Fruit fly (Drosophila melanogaster) S2 (cell line): ENCODE measurements around the gene CG43155.

Experiments
- CG8478 ChIP-seq: fragments of >200 bp; optimal IDR thresholded peaks from 2 replicates; lab custom pipeline; 2018
- CTCF ChIP-seq, 2 experiments: fragments of >200 bp; optimal IDR thresholded peaks; 2 replicates each; lab custom pipeline; 2018

DNA sequence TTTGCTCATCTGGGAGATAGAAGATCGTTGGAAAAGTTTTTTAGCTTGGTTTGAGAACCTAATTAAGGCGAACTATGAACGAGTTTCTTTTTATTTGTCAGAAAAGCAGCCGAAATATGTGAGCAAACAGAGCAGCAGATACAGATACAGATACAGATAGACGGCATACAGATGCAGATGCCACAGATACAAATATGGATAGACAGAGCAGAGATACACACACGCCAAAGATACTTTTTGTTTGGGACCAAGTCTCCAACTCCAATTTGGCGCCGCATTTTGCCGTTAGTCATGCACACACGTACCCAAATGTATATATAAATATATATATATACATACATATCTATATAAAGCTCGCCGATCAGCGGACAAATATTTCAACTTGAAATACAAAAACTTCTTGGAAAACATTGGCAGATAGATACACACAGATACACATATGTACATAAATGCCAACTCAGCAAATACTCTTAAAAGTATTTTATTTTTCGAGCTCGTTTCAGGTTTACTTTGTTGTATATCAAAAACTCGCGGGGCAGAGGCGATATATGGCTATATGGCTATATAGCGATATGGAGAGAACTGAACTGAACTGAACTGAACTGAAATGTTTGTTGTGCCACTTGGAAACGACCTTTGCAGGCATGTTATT, 50.7 kb downstream of the CG43155 start:
- TF ChIP-seq CG8478 (lab: Kevin White, UChicago) (no peak), CTCF (optimal IDR thresholded peaks at IDR 0.05; lab: Kevin White, UChicago) (no peak)
